Fruit fly (Drosophila melanogaster) whole organism, embryonic: ENCODE data around the gene cu.

ENCODE experiments used
- Asciz ChIP-seq: fragments of 200-800 bp; sonication (Bioruptor generic); optimal IDR thresholded peaks from 2 replicates; lab custom pipeline; 2017; ENCODE audit warnings: missing biosample characterization, mild to moderate bottlenecking, missing genetic modification characterization, missing genetic modification reagents
- Blimp-1 ChIP-seq: fragments of 200-800 bp; sonication (Bioruptor generic); optimal IDR thresholded peaks from 3 replicates; lab custom pipeline; 2018; ENCODE audit warnings: missing biosample characterization, missing genetic modification characterization, mild to moderate bottlenecking, moderate library complexity, missing genetic modification reagents
- BtbVII ChIP-seq: fragments of 200-800 bp; sonication (Bioruptor generic); optimal IDR thresholded peaks from 3 replicates; lab custom pipeline; 2017; ENCODE audit warnings: missing biosample characterization, mild to moderate bottlenecking, missing genetic modification characterization
- CG11085 ChIP-seq: fragments of 200-800 bp; sonication (Bioruptor generic); IDR thresholded peaks from 2 replicates; pipeline ENCODE4 v1.3.6; 2022; ENCODE audit warnings: missing biosample characterization, missing genetic modification characterization
- CG11398 ChIP-seq: fragments of 200-800 bp; sonication (Bioruptor generic); optimal IDR thresholded peaks from 2 replicates; lab custom pipeline; 2016; ENCODE audit warnings: missing biosample characterization, missing genetic modification characterization
- CG12071 ChIP-seq: fragments of 200-800 bp; sonication (Bioruptor generic); optimal IDR thresholded peaks from 3 replicates; lab custom pipeline; 2018; ENCODE audit warnings: missing biosample characterization, mild to moderate bottlenecking, missing genetic modification characterization
- CG12236 ChIP-seq: fragments of 200-800 bp; sonication (Bioruptor generic); optimal IDR thresholded peaks from 2 replicates; lab custom pipeline; 2016; ENCODE audit warnings: missing biosample characterization, missing genetic modification characterization
- CG1233 ChIP-seq: fragments of 200-800 bp; sonication (Bioruptor generic); optimal IDR thresholded peaks from 4 replicates; lab custom pipeline; 2018; ENCODE audit warnings: missing biosample characterization, mild to moderate bottlenecking, missing genetic modification characterization
- CG12769 ChIP-seq: fragments of 200-800 bp; sonication (Bioruptor generic); optimal IDR thresholded peaks from 2 replicates; lab custom pipeline; 2019; ENCODE audit warnings: missing biosample characterization, mild to moderate bottlenecking, missing genetic modification characterization, moderate library complexity
- CG13424 ChIP-seq: fragments of 200-800 bp; sonication (Bioruptor generic); optimal IDR thresholded peaks from 2 replicates; lab custom pipeline; 2019; ENCODE audit warnings: missing biosample characterization, mild to moderate bottlenecking, missing genetic modification characterization, moderate library complexity
- CG1529 ChIP-seq: fragments of 200-800 bp; sonication (Bioruptor generic); optimal IDR thresholded peaks from 3 replicates; lab custom pipeline; 2018; ENCODE audit warnings: missing biosample characterization, missing genetic modification characterization
- CG16813 ChIP-seq: fragments of 200-800 bp; sonication (Bioruptor generic); IDR thresholded peaks from 3 replicates; pipeline ENCODE4 v1.3.6; 2022; ENCODE audit warnings: missing biosample characterization, missing genetic modification characterization; ENCODE audit not compliant: partially characterized antibody
- CG17612 ChIP-seq: fragments of 200-800 bp; sonication (Bioruptor generic); IDR thresholded peaks from 2 replicates; pipeline ENCODE4 v1.3.6; 2022; ENCODE audit warnings: missing biosample characterization, missing genetic modification characterization
- CG3281 ChIP-seq: fragments of 200-800 bp; sonication (Bioruptor generic); optimal IDR thresholded peaks from 3 replicates; lab custom pipeline; 2017; ENCODE audit warnings: missing biosample characterization, mild to moderate bottlenecking, missing genetic modification characterization
- CG34376 ChIP-seq: fragments of 200-800 bp; sonication (Bioruptor generic); optimal IDR thresholded peaks from 2 replicates; lab custom pipeline; 2018; ENCODE audit warnings: missing biosample characterization, mild to moderate bottlenecking, missing genetic modification characterization
- CG34422 ChIP-seq: fragments of 200-800 bp; sonication (Bioruptor generic); IDR thresholded peaks from 3 replicates; pipeline ENCODE4 v1.3.6; 2022; ENCODE audit warnings: missing biosample characterization, missing genetic modification characterization
- CG4730 ChIP-seq: fragments of 200-800 bp; sonication (Bioruptor generic); IDR thresholded peaks from 2 replicates; pipeline ENCODE4 v1.3.6; 2022; ENCODE audit warnings: missing biosample characterization, missing genetic modification characterization
- CG6813 ChIP-seq: fragments of 200-800 bp; sonication (Bioruptor generic); optimal IDR thresholded peaks from 2 replicates; lab custom pipeline; 2017; ENCODE audit warnings: missing biosample characterization, missing genetic modification characterization, mild to moderate bottlenecking, moderate library complexity, missing genetic modification reagents
- CG8290 ChIP-seq, 3 experiments: fragments of 200-800 bp; sonication (Bioruptor generic); optimal IDR thresholded peaks; 2 replicates each; lab custom pipeline; 2016 to 2019; ENCODE audit warnings: missing biosample characterization in 3 of 3, missing genetic modification characterization in 3 of 3, mild to moderate bottlenecking in 2 of 3, moderate library complexity in 1 of 3
- CG9817 ChIP-seq: fragments of 200-800 bp; sonication (Bioruptor generic); optimal IDR thresholded peaks from 2 replicates; lab custom pipeline; 2018; ENCODE audit warnings: missing biosample characterization, mild to moderate bottlenecking, missing genetic modification characterization, moderate library complexity
- Chrac-16 ChIP-seq: fragments of 200-800 bp; sonication (Bioruptor generic); optimal IDR thresholded peaks from 3 replicates; lab custom pipeline; 2016; ENCODE audit warnings: missing biosample characterization, missing genetic modification characterization
- CrebB ChIP-seq: fragments of 200-800 bp; sonication (Bioruptor generic); optimal IDR thresholded peaks from 3 replicates; lab custom pipeline; 2018; ENCODE audit warnings: missing biosample characterization, mild to moderate bottlenecking, missing genetic modification characterization
- Fer1 ChIP-seq: fragments of 200-800 bp; sonication (Bioruptor generic); optimal IDR thresholded peaks from 2 replicates; lab custom pipeline; 2017; ENCODE audit warnings: missing biosample characterization, mild to moderate bottlenecking, missing genetic modification characterization
- GATAe ChIP-seq: fragments of 200-800 bp; sonication (Bioruptor generic); conservative IDR thresholded peaks from 2 replicates; pipeline ENCODE4 v1.3.6; 2022; ENCODE audit warnings: missing biosample characterization, missing genetic modification characterization
- Hey ChIP-seq: fragments of 200-800 bp; sonication (Bioruptor generic); optimal IDR thresholded peaks from 3 replicates; lab custom pipeline; 2018; ENCODE audit warnings: missing biosample characterization, mild to moderate bottlenecking, missing genetic modification characterization
- Hr78 ChIP-seq, 2 experiments: fragments of 200-800 bp in 1 of 2; fragments of >200 bp in 1 of 2; sonication (Bioruptor generic) in 1 of 2; optimal IDR thresholded peaks; 2 replicates each; lab custom pipeline; 2017 to 2019; ENCODE audit warnings: missing biosample characterization in 2 of 2, missing genetic modification characterization in 2 of 2, mild to moderate bottlenecking in 1 of 2, moderate library complexity in 1 of 2
- Lim3 ChIP-seq: fragments of 200-800 bp; sonication (Bioruptor generic); IDR thresholded peaks from 2 replicates; pipeline ENCODE4 v1.3.6; 2022; ENCODE audit warnings: missing biosample characterization, missing genetic modification characterization
- Med ChIP-seq: fragments of 200-800 bp; sonication (Bioruptor generic); peaks from one replicate; lab custom pipeline; 2016; ENCODE audit warnings: missing biosample characterization, missing genetic modification characterization, mild to moderate bottlenecking, inconsistent platforms, moderate library complexity
- Pdp1 ChIP-seq, 2 experiments: fragments of 200-800 bp; sonication (Bioruptor generic); optimal IDR thresholded peaks; 3 replicates each; lab custom pipeline; 2016; ENCODE audit warnings: missing biosample characterization in 2 of 2, missing genetic modification characterization in 2 of 2, mild to moderate bottlenecking in 1 of 2, moderate library complexity in 1 of 2
- Ptx1 ChIP-seq: fragments of 200-800 bp; sonication (Bioruptor generic); IDR thresholded peaks from 2 replicates; pipeline ENCODE4 v1.3.6; 2022; ENCODE audit warnings: missing biosample characterization, missing genetic modification characterization
- br ChIP-seq: fragments of >200 bp; optimal IDR thresholded peaks from 2 replicates; lab custom pipeline; 2017
- ci ChIP-seq: fragments of 200-800 bp; sonication (Bioruptor generic); IDR thresholded peaks from 3 replicates; pipeline ENCODE4 v1.3.6; 2022; ENCODE audit warnings: missing biosample characterization, missing genetic modification characterization
- en ChIP-seq: fragments of 200-800 bp; sonication (Bioruptor generic); optimal IDR thresholded peaks from 2 replicates; lab custom pipeline; 2016; ENCODE audit warnings: missing biosample characterization, missing genetic modification characterization
- exex ChIP-seq: fragments of 200-800 bp; sonication (Bioruptor generic); optimal IDR thresholded peaks from 4 replicates; lab custom pipeline; 2018; ENCODE audit warnings: missing biosample characterization, mild to moderate bottlenecking, missing genetic modification characterization, moderate library complexity
- gcm2 ChIP-seq: fragments of 200-800 bp; sonication (Bioruptor generic); optimal IDR thresholded peaks from 2 replicates; lab custom pipeline; 2016; ENCODE audit warnings: missing biosample characterization, missing genetic modification characterization
- gem ChIP-seq: fragments of 200-800 bp; sonication (Bioruptor generic); optimal IDR thresholded peaks from 2 replicates; lab custom pipeline; 2019; ENCODE audit warnings: missing biosample characterization, mild to moderate bottlenecking, missing genetic modification characterization, moderate library complexity
- grn ChIP-seq: fragments of 200-800 bp; sonication (Bioruptor generic); optimal IDR thresholded peaks from 3 replicates; lab custom pipeline; 2017; ENCODE audit warnings: missing biosample characterization, missing genetic modification characterization
- lab ChIP-seq: fragments of 200-800 bp; sonication (Bioruptor generic); optimal IDR thresholded peaks from 3 replicates; lab custom pipeline; 2017; ENCODE audit warnings: missing biosample characterization, missing genetic modification characterization, mild to moderate bottlenecking, moderate library complexity, missing genetic modification reagents
- mirr ChIP-seq: fragments of 200-800 bp; sonication (Bioruptor generic); optimal IDR thresholded peaks from 3 replicates; lab custom pipeline; 2018; ENCODE audit warnings: missing biosample characterization, mild to moderate bottlenecking, missing genetic modification characterization
- mld ChIP-seq: fragments of 200-800 bp; sonication (Bioruptor generic); IDR thresholded peaks from 3 replicates; pipeline ENCODE4 v1.3.6; 2022; ENCODE audit warnings: missing biosample characterization, missing genetic modification characterization; ENCODE audit not compliant: partially characterized antibody
- psq ChIP-seq: fragments of 200-800 bp; sonication (Bioruptor generic); optimal IDR thresholded peaks from 2 replicates; lab custom pipeline; 2017; ENCODE audit warnings: missing biosample characterization, missing genetic modification characterization
- schlank ChIP-seq: fragments of 200-800 bp; sonication (Bioruptor generic); optimal IDR thresholded peaks from 2 replicates; lab custom pipeline; 2018; ENCODE audit warnings: missing biosample characterization, mild to moderate bottlenecking, missing genetic modification characterization
- sd ChIP-seq: fragments of 200-800 bp; sonication (Bioruptor generic); optimal IDR thresholded peaks from 3 replicates; lab custom pipeline; 2018; ENCODE audit warnings: missing biosample characterization, mild to moderate bottlenecking, missing genetic modification characterization, moderate library complexity
- sug ChIP-seq: fragments of 200-800 bp; optimal IDR thresholded peaks from 2 replicates; lab custom pipeline; 2019; ENCODE audit warnings: missing biosample characterization, mild to moderate bottlenecking, missing genetic modification characterization, moderate library complexity
- tap ChIP-seq: fragments of 200-800 bp; optimal IDR thresholded peaks from 3 replicates; lab custom pipeline; 2019; ENCODE audit warnings: missing biosample characterization, mild to moderate bottlenecking, missing genetic modification characterization, moderate library complexity
- tx ChIP-seq: fragments of 200-800 bp; sonication (Bioruptor generic); optimal IDR thresholded peaks from 2 replicates; lab custom pipeline; 2016; ENCODE audit warnings: missing biosample characterization, missing genetic modification characterization
- unpg ChIP-seq: fragments of 200-800 bp; sonication (Bioruptor generic); optimal IDR thresholded peaks from 3 replicates; lab custom pipeline; 2018; ENCODE audit warnings: missing biosample characterization, mild to moderate bottlenecking, missing genetic modification characterization, moderate library complexity

The cu gene

dm6 chr3R:11175777-11176176, 21.6 kb upstream of the cu start:
- TF ChIP-seq exex (tag; lab: Kevin White, UChicago) (peak; percentile 62), Pdp1 (GFP tag; optimal IDR thresholded peaks at IDR 0.05; lab: Kevin White, UChicago) (no peak), mirr (GFP tag; lab: Kevin White, UChicago) (peak; percentile 57)

dm6 chr3R:11177579-11177978, 19.8 kb upstream of the cu start:
- TF ChIP-seq grn (GFP tag; lab: Kevin White, UChicago) (peak; percentile 62), br (lab: Kevin White, UChicago) (no peak), sd (peak; percentile 68), Blimp-1 (GFP tag; lab: Kevin White, UChicago) (no peak), CG34376 (GFP tag; lab: Kevin White, UChicago) (peak; percentile 39), mld (no peak), exex (tag; lab: Kevin White, UChicago) (peak; percentile 91), mirr (GFP tag; lab: Kevin White, UChicago) (peak; percentile 84), gcm2 (GFP tag; lab: Kevin White, UChicago) (no peak), GATAe (GFP tag; lab: Robert Waterston, UW) (peak; percentile 60), CG11398 (no peak), sug (tag; lab: Kevin White, UChicago) (peak; percentile 27)

dm6 chr3R:11178300-11178699, 19.1 kb upstream of the cu start:
- TF ChIP-seq psq (no peak), en (GFP tag; lab: Kevin White, UChicago) (no peak), Lim3 (GFP tag; lab: Robert Waterston, UW) (no peak), CG6813 (GFP tag; lab: Kevin White, UChicago) (peak; percentile 23), Ptx1 (GFP tag; lab: Robert Waterston, UW) (peak; percentile 13; the same call in 1 of the 2 replicates), tap (tag; lab: Kevin White, UChicago) (peak; percentile 11), Chrac-16 (GFP tag; lab: Kevin White, UChicago) (no peak), tx (GFP tag; lab: Kevin White, UChicago) (no peak), lab (GFP tag; lab: Kevin White, UChicago) (peak; percentile 72), ci (0 out of 3 replicates have a peak, but pooled peaks have one; percentile 14), Asciz (peak; percentile 38), CG34422 (GFP tag; lab: Robert Waterston, UW) (no peak), CG1529 (GFP tag; lab: Kevin White, UChicago) (no peak), Hey (tag; lab: Kevin White, UChicago) (no peak), CG4730 (GFP tag; lab: Robert Waterston, UW) (no peak), CG9817 (peak; percentile 5), unpg (GFP tag; lab: Kevin White, UChicago) (peak; percentile 26), gem (tag; lab: Kevin White, UChicago) (peak; percentile 20), CG11085 (GFP tag; lab: Robert Waterston, UW) (no peak), CG12071 (GFP tag; lab: Kevin White, UChicago) (peak; percentile 40), Fer1 (GFP tag; lab: Kevin White, UChicago) (peak; percentile 22), CG12769 (tag; lab: Kevin White, UChicago) (peak; percentile 12), GATAe (GFP tag; lab: Robert Waterston, UW) (no peak), Med (GFP tag; lab: Kevin White, UChicago) (peak; percentile 70), CG12236 (GFP tag; lab: Kevin White, UChicago) (no peak), CG8290 (GFP tag; optimal IDR thresholded peaks at IDR 0.05; lab: Kevin White, UChicago) (no peak), CG8290 (tag; optimal IDR thresholded peaks at IDR 0.05; lab: Kevin White, UChicago) (peak in 1 of 2 experiments; percentile 12), CG3281 (peak; percentile 1), CrebB (tag; lab: Kevin White, UChicago) (no peak), CG16813 (no peak), CG13424 (tag; lab: Kevin White, UChicago) (peak; percentile 7), schlank (tag; lab: Kevin White, UChicago) (no peak), Hr78 (GFP tag; optimal IDR thresholded peaks at IDR 0.05; lab: Kevin White, UChicago) (no peak), BtbVII (GFP tag; lab: Kevin White, UChicago) (peak; percentile 40), CG1233 (GFP tag; lab: Kevin White, UChicago) (peak; percentile 27), CG17612 (no peak)
